Worm (Caenorhabditis elegans) whole organism, L2 larva: ENCODE measurements around the gene tig-3.

Experiments
- C34F6.9 ChIP-seq: fragments of 150-350 bp; optimal IDR thresholded peaks from 2 replicates; lab custom pipeline; 2014; ENCODE audit warnings: missing biosample characterization, missing genetic modification characterization
- F13H6.1 ChIP-seq: sonication (generic microtip); optimal IDR thresholded peaks from 2 replicates; lab custom pipeline; 2016; ENCODE audit warnings: missing genetic modification characterization, missing compliant biosample characterization
- Y55F3AM.14 ChIP-seq: fragments of 200-800 bp; sonication (Bioruptor generic); optimal IDR thresholded peaks from 2 replicates; lab custom pipeline; 2018; ENCODE audit warnings: mild to moderate bottlenecking, missing genetic modification characterization, missing compliant biosample characterization
- ZK546.5 ChIP-seq: sonication (generic microtip); optimal IDR thresholded peaks from 2 replicates; lab custom pipeline; 2017; ENCODE audit warnings: missing biosample characterization, missing genetic modification characterization
- alr-1 ChIP-seq: fragments of 150-350 bp; optimal IDR thresholded peaks from 2 replicates; lab custom pipeline; 2014; ENCODE audit warnings: missing biosample characterization, missing genetic modification characterization
- aly-2 ChIP-seq: fragments of 150-350 bp; optimal IDR thresholded peaks from 2 replicates; lab custom pipeline; 2014; ENCODE audit warnings: missing biosample characterization, missing genetic modification characterization
- blmp-1 ChIP-seq: sonication (generic microtip); optimal IDR thresholded peaks from 2 replicates; lab custom pipeline; 2017; ENCODE audit warnings: missing genetic modification characterization, mild to moderate bottlenecking, missing compliant biosample characterization, antibody characterized with exemption, moderate library complexity; ENCODE audit not compliant: insufficient read depth
- ceh-16 ChIP-seq: fragments of 150-350 bp; optimal IDR thresholded peaks from 2 replicates; lab custom pipeline; 2014; ENCODE audit warnings: missing biosample characterization, missing genetic modification characterization
- dmd-4 ChIP-seq: sonication (generic microtip); optimal IDR thresholded peaks from 2 replicates; lab custom pipeline; 2017; ENCODE audit warnings: missing biosample characterization, missing genetic modification characterization
- elt-1 ChIP-seq: fragments of 150-350 bp; optimal IDR thresholded peaks from 2 replicates; lab custom pipeline; 2014; ENCODE audit warnings: missing biosample characterization, missing genetic modification characterization
- elt-3 ChIP-seq: sonication (generic microtip); optimal IDR thresholded peaks from 2 replicates; lab custom pipeline; 2017; ENCODE audit warnings: missing biosample characterization, missing genetic modification characterization
- fos-1 ChIP-seq: fragments of 150-350 bp; optimal IDR thresholded peaks from 2 replicates; lab custom pipeline; 2014; ENCODE audit warnings: missing biosample characterization, missing genetic modification characterization
- gmeb-1 ChIP-seq: fragments of 150-350 bp; optimal IDR thresholded peaks from 2 replicates; lab custom pipeline; 2014; ENCODE audit warnings: missing biosample characterization, missing genetic modification characterization
- lin-11 ChIP-seq: fragments of 150-350 bp; sonication (generic microtip); optimal IDR thresholded peaks from 2 replicates; lab custom pipeline; 2014; ENCODE audit warnings: missing biosample characterization, missing genetic modification characterization, inconsistent platforms, mixed read lengths
- lin-13 ChIP-seq: fragments of 150-350 bp; optimal IDR thresholded peaks from 2 replicates; lab custom pipeline; 2014; ENCODE audit warnings: missing biosample characterization, missing genetic modification reagents, missing genetic modification characterization
- lsy-2 ChIP-seq, 2 experiments: fragments of 150-350 bp in 1 of 2; sonication (generic microtip) in 1 of 2; optimal IDR thresholded peaks; 2 replicates each; lab custom pipeline; 2014 to 2017; ENCODE audit warnings: missing biosample characterization in 2 of 2, missing genetic modification characterization in 2 of 2
- mab-5 ChIP-seq: fragments of 150-350 bp; optimal IDR thresholded peaks from 2 replicates; lab custom pipeline; 2014; ENCODE audit warnings: missing biosample characterization, missing genetic modification characterization
- mbf-1 ChIP-seq: sonication (generic microtip); optimal IDR thresholded peaks from 2 replicates; lab custom pipeline; 2017; ENCODE audit warnings: missing biosample characterization, missing genetic modification characterization
- mdl-1 ChIP-seq, 2 experiments: fragments of 150-350 bp in 1 of 2; sonication (generic microtip) in 1 of 2; optimal IDR thresholded peaks; 2 replicates each; lab custom pipeline; 2017; ENCODE audit warnings: missing biosample characterization in 2 of 2, missing genetic modification characterization in 2 of 2
- nhr-10 ChIP-seq: sonication (generic microtip); optimal IDR thresholded peaks from 2 replicates; lab custom pipeline; 2017; ENCODE audit warnings: missing biosample characterization, missing genetic modification characterization
- nhr-11 ChIP-seq: fragments of 150-350 bp; optimal IDR thresholded peaks from 2 replicates; lab custom pipeline; 2014; ENCODE audit warnings: missing biosample characterization, missing genetic modification characterization
- nhr-12 ChIP-seq: fragments of 150-350 bp; optimal IDR thresholded peaks from 2 replicates; lab custom pipeline; 2014; ENCODE audit warnings: missing biosample characterization, missing genetic modification characterization
- nhr-129 ChIP-seq: fragments of 150-350 bp; optimal IDR thresholded peaks from 2 replicates; lab custom pipeline; 2014; ENCODE audit warnings: missing biosample characterization, missing genetic modification characterization
- nhr-21 ChIP-seq: fragments of 150-350 bp; optimal IDR thresholded peaks from 2 replicates; lab custom pipeline; 2014; ENCODE audit warnings: missing biosample characterization, missing genetic modification characterization
- nhr-23 ChIP-seq: fragments of 150-350 bp; optimal IDR thresholded peaks from 2 replicates; lab custom pipeline; 2014; ENCODE audit warnings: missing biosample characterization, missing genetic modification reagents, missing genetic modification characterization
- nhr-25 ChIP-seq: fragments of 150-350 bp; sonication (generic microtip); optimal IDR thresholded peaks from 3 replicates; lab custom pipeline; 2014; ENCODE audit warnings: missing biosample characterization, missing genetic modification characterization
- nhr-6 ChIP-seq: fragments of 150-350 bp; optimal IDR thresholded peaks from 2 replicates; lab custom pipeline; 2014; ENCODE audit warnings: missing biosample characterization, missing genetic modification characterization
- nhr-77 ChIP-seq: fragments of 150-350 bp; optimal IDR thresholded peaks from 2 replicates; lab custom pipeline; 2014; ENCODE audit warnings: missing biosample characterization, missing genetic modification characterization
- peb-1 ChIP-seq: fragments of 150-350 bp; optimal IDR thresholded peaks from 2 replicates; lab custom pipeline; 2014; ENCODE audit warnings: missing biosample characterization, missing genetic modification characterization
- skn-1 ChIP-seq: sonication (generic microtip); optimal IDR thresholded peaks from 2 replicates; lab custom pipeline; 2017; ENCODE audit warnings: missing biosample characterization, missing genetic modification characterization
- unc-39 ChIP-seq: fragments of 150-350 bp; optimal IDR thresholded peaks from 2 replicates; lab custom pipeline; 2014; ENCODE audit warnings: missing biosample characterization, missing genetic modification characterization
- unc-62 ChIP-seq: fragments of 150-350 bp; optimal IDR thresholded peaks from 2 replicates; lab custom pipeline; 2014; ENCODE audit warnings: missing biosample characterization, missing genetic modification reagents, missing genetic modification characterization
- zag-1 ChIP-seq: fragments of 150-350 bp; optimal IDR thresholded peaks from 2 replicates; lab custom pipeline; 2014; ENCODE audit warnings: missing biosample characterization, missing genetic modification characterization
- ztf-4 ChIP-seq: fragments of 150-350 bp; optimal IDR thresholded peaks from 2 replicates; lab custom pipeline; 2014; ENCODE audit warnings: missing biosample characterization, missing genetic modification characterization

The tig-3 gene

ce11 chrII:15253980-15254493, 2.4 kb upstream of the tig-3 start:
- no peak for TF ChIP-seq lin-11 (tag; lab: Kevin White, UChicago)
- TF ChIP-seq fos-1 (tag; lab: Kevin White, UChicago): no peak
- no peak for TF ChIP-seq mbf-1
- no peak for TF ChIP-seq lin-13 (GFP tag; lab: Kevin White, UChicago)
- no peak for TF ChIP-seq mdl-1 (tag; optimal IDR thresholded peaks at IDR 0.05; lab: Kevin White, UChicago)
- TF ChIP-seq ztf-4 (tag; lab: Kevin White, UChicago): no peak
- TF ChIP-seq nhr-11 (tag; lab: Kevin White, UChicago): no peak
- no peak for TF ChIP-seq nhr-23 (tag; lab: Kevin White, UChicago)
- no peak for TF ChIP-seq elt-1 (tag; lab: Kevin White, UChicago)
- TF ChIP-seq F13H6.1: no peak
- TF ChIP-seq, all 48 proteins: peak for 0

ce11 chrII:15244870-15245269, 6.7 kb downstream of the tig-3 start:
- TF ChIP-seq blmp-1: no peak
- TF ChIP-seq alr-1 (tag; lab: Kevin White, UChicago): no peak
- no peak for TF ChIP-seq dmd-4 (tag; lab: Kevin White, UChicago)

ce11 chrII:15239681-15240080, 11.9 kb downstream of the tig-3 start:
- TF ChIP-seq peb-1 (tag; lab: Kevin White, UChicago) (no peak), zag-1 (tag; lab: Kevin White, UChicago) (no peak), C34F6.9 (tag; lab: Kevin White, UChicago) (no peak), dmd-4 (tag; lab: Kevin White, UChicago) (no peak), unc-39 (tag; lab: Kevin White, UChicago) (no peak), elt-3 (tag; lab: Kevin White, UChicago) (no peak), nhr-6 (tag; lab: Kevin White, UChicago) (no peak), F13H6.1 (no peak), nhr-129 (tag; lab: Kevin White, UChicago) (no peak), nhr-12 (tag; lab: Kevin White, UChicago) (no peak), gmeb-1 (tag; lab: Kevin White, UChicago) (no peak), nhr-21 (tag; lab: Kevin White, UChicago) (no peak), lsy-2 (tag; optimal IDR thresholded peaks at IDR 0.05; lab: Kevin White, UChicago) (no peak), ceh-16 (tag; lab: Kevin White, UChicago) (no peak), blmp-1 (no peak), alr-1 (tag; lab: Kevin White, UChicago) (no peak), nhr-25 (no peak), elt-1 (tag; lab: Kevin White, UChicago) (no peak)

ce11 chrII:15237160-15237559, 14.4 kb downstream of the tig-3 start:
- no peak for TF ChIP-seq gmeb-1 (tag; lab: Kevin White, UChicago)
- no peak for TF ChIP-seq unc-62 (GFP tag; lab: Kevin White, UChicago)
- TF ChIP-seq dmd-4 (tag; lab: Kevin White, UChicago): no peak
- TF ChIP-seq skn-1 (tag; lab: Kevin White, UChicago): no peak

ce11 chrII:15235597-15235996, 16.0 kb downstream of the tig-3 start:
- TF ChIP-seq F13H6.1 (no peak), nhr-25 (no peak), alr-1 (tag; lab: Kevin White, UChicago) (no peak), nhr-129 (tag; lab: Kevin White, UChicago) (no peak), nhr-10 (tag; lab: Kevin White, UChicago) (no peak), nhr-6 (tag; lab: Kevin White, UChicago) (no peak), Y55F3AM.14 (no peak), fos-1 (tag; lab: Kevin White, UChicago) (no peak), nhr-77 (tag; lab: Kevin White, UChicago) (no peak), nhr-23 (tag; lab: Kevin White, UChicago) (no peak), ceh-16 (tag; lab: Kevin White, UChicago) (no peak), mdl-1 (tag; optimal IDR thresholded peaks at IDR 0.05; lab: Kevin White, UChicago) (no peak), ztf-4 (tag; lab: Kevin White, UChicago) (no peak)
- TF ChIP-seq, all 48 proteins: peak for 0

DNA sequence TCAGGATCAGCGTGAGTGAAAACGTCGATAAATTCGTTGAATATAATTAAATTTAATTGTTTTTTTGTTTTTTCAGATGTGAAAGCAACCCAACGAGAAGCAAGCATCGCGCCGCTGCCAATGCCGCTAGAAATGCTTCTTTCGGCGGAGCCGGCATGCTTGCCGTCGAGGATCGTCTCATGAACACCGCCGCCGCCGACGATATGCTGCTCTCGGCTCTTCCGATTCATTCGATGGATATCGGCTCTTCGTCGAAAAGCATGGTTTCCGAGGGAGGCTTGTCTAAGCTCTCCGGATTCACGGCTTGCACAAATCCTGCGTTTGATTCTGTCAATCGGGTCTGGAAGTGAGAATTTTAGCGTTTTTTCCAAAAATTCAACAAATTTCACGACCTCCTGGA, 18.4 kb downstream of the tig-3 start:
- TF ChIP-seq nhr-6 (tag; lab: Kevin White, UChicago) (no peak), mab-5 (no peak), alr-1 (tag; lab: Kevin White, UChicago) (no peak), ZK546.5 (tag; lab: Kevin White, UChicago) (no peak), gmeb-1 (tag; lab: Kevin White, UChicago) (no peak), aly-2 (no peak)
